Worm (Caenorhabditis elegans): Measurements from ENCODE around the gene rund-1.

- no peak for TF ChIP-seq gei-17 (GFP tag; optimal IDR thresholded peaks at IDR 0.05)
- no peak for TF ChIP-seq nfya-1 (tag; optimal IDR thresholded peaks at IDR 0.05; ENCODE audit: borderline replicate concordance, insufficient read depth)
- TF ChIP-seq snpc-4 (GFP tag; optimal IDR thresholded peaks at IDR 0.05), result no peak
- no peak for TF ChIP-seq snpc-4 (tag; optimal IDR thresholded peaks at IDR 0.05)
- no peak for TF ChIP-seq ama-1 (optimal IDR thresholded peaks at IDR 0.05)
- TF ChIP-seq ama-1 (GFP tag; optimal IDR thresholded peaks at IDR 0.05), result no peak
Observed at ce11 chrX:688602-689001, 27.0 kb upstream of the rund-1 start.

All from whole organism, young adult.